Worm (Caenorhabditis elegans) whole organism, early embryonic: ENCODE results near the gene D1086.1.

ENCODE experiments used
- F13C5.2 ChIP-seq: sonication (generic microtip); optimal IDR thresholded peaks from 2 replicates; lab custom pipeline; 2017; ENCODE audit warnings: mild to moderate bottlenecking, missing genetic modification characterization, inconsistent platforms, missing compliant biosample characterization
- ama-1 ChIP-seq: fragments of 150-350 bp; optimal IDR thresholded peaks from 2 replicates; lab custom pipeline; 2014
- ceh-36 ChIP-seq: sonication (generic microtip); optimal IDR thresholded peaks from 2 replicates; lab custom pipeline; 2016; ENCODE audit warnings: missing genetic modification characterization, inconsistent platforms, missing compliant biosample characterization
- flt-1 ChIP-seq: fragments of 200-800 bp; sonication (Bioruptor generic); IDR thresholded peaks from 2 replicates; pipeline ENCODE4 v1.3.6; 2022; ENCODE audit warnings: missing genetic modification characterization, missing compliant biosample characterization
- hmbx-1 ChIP-seq: sonication (generic microtip); optimal IDR thresholded peaks from 2 replicates; lab custom pipeline; 2016; ENCODE audit warnings: mild to moderate bottlenecking, missing genetic modification characterization, missing compliant biosample characterization
- sea-1 ChIP-seq: fragments of 200-800 bp; sonication (Bioruptor generic); conservative IDR thresholded peaks from 2 replicates; pipeline ENCODE4 v1.3.6; 2022; ENCODE audit warnings: missing genetic modification characterization, missing compliant biosample characterization
- tbx-11 ChIP-seq: fragments of 200-800 bp; sonication (Bioruptor generic); IDR thresholded peaks from 2 replicates; pipeline ENCODE4 v1.3.6; 2022; ENCODE audit warnings: missing genetic modification characterization, missing compliant biosample characterization
- tra-4 ChIP-seq: sonication (generic microtip); optimal IDR thresholded peaks from 2 replicates; lab custom pipeline; 2017; ENCODE audit warnings: missing genetic modification characterization, missing compliant biosample characterization

- TF ChIP-seq sea-1 (GFP tag; lab: Robert Waterston, UW) (no peak), F13C5.2 (tag; lab: Kevin White, UChicago) (no peak), ceh-36 (no peak), ama-1 (lab: Kevin White, UChicago) (no peak), tbx-11 (GFP tag; lab: Robert Waterston, UW) (no peak), flt-1 (GFP tag; lab: Robert Waterston, UW) (no peak), tra-4 (tag; lab: Kevin White, UChicago) (no peak), hmbx-1 (tag; lab: Kevin White, UChicago) (no peak)
Observed at ce11 chrV:14130226-14130625, 31.6 kb downstream of the D1086.1 start.
